Fruit fly (Drosophila melanogaster): ENCODE measurements around the gene Rrp6.
A peak's percentile ranks its signal among the peaks of the same experiment; 100 is the strongest.

The Rrp6 gene

DNA sequence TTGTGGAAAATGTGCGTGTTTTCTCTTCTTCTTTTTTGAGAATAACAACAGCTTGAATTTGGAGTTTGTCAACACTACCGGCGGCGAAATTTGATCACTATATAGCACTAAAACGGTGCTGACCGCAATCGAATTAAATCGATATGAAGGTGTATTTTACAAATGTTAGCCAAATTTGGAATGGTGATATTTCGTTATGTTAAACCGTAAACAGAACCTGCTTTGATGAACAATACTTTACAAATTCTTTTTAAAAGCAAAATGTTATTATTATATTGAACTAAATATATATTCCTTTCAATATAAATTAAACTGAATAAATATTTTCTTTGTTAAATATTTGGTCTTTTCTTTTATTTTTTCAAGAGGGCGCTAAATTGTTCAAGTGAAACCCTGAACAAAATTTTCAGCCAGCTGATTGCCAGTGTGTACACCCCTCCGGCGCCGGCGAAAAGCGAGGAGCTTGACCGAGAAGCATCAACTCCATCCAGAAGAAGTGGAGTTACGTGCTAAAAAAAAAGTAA lies at the start of gene Rrp6, which contains the start of the genes CG33331 and CG33332 (continued):
- TF ChIP-seq fd102C (GFP tag; optimal IDR thresholded peaks at IDR 0.05) (no peak), CG7987 (GFP tag; optimal IDR thresholded peaks at IDR 0.05) (peak; percentile 57), sens-2 (GFP tag; IDR thresholded peaks at IDR 0.05) (no peak), CG14050 (GFP tag; IDR thresholded peaks at IDR 0.05) (0 out of 3 replicates have a peak, but pooled peaks have one; percentile 15), sqz (GFP tag; optimal IDR thresholded peaks at IDR 0.05) (no peak), CG31365 (tag; optimal IDR thresholded peaks at IDR 0.05) (no peak), CG11560 (tag; IDR thresholded peaks at IDR 0.05) (no peak; the same call in 2 of the 3 replicates), Poxn (GFP tag; IDR thresholded peaks at IDR 0.05) (no peak), Atf6 (GFP tag; IDR thresholded peaks at IDR 0.05) (peak; percentile 76), CG3407 (GFP tag; optimal IDR thresholded peaks at IDR 0.05) (no peak), Hand (GFP tag; optimal IDR thresholded peaks at IDR 0.05) (peak; percentile 37), CG13775 (GFP tag; optimal IDR thresholded peaks at IDR 0.05) (peak; percentile 68), ap (GFP tag; IDR thresholded peaks at IDR 0.05) (no peak), pan (optimal IDR thresholded peaks at IDR 0.05) (no peak), pan (GFP tag; optimal IDR thresholded peaks at IDR 0.05 in 1 of 2, IDR thresholded peaks at IDR 0.05 in 1 of 2) (peak in 1 of 2 experiments; percentile 56), Hr3 (GFP tag; optimal IDR thresholded peaks at IDR 0.05) (peak; percentile 80), psq (GFP tag; optimal IDR thresholded peaks at IDR 0.05) (peak; percentile 10), caup (GFP tag; optimal IDR thresholded peaks at IDR 0.05; ENCODE audit: severe bottlenecking) (peak; percentile 71), tna (GFP tag; IDR thresholded peaks at IDR 0.05; ENCODE audit: partially characterized antibody) (no peak), CG7372 (GFP tag; IDR thresholded peaks at IDR 0.05) (peak; percentile 48; the same call in 1 of the 2 replicates), CG15269 (tag; optimal IDR thresholded peaks at IDR 0.05) (peak; percentile 79), scrt (GFP tag; optimal IDR thresholded peaks at IDR 0.05) (peak; percentile 62), grau (tag; optimal IDR thresholded peaks at IDR 0.05) (peak; percentile 80), Tbp (GFP tag; optimal IDR thresholded peaks at IDR 0.05) (no peak), ssp (GFP tag; IDR thresholded peaks at IDR 0.05) (no peak; the same call in 1 of the 2 replicates), Hr78 (GFP tag; optimal IDR thresholded peaks at IDR 0.05) (no peak), eyg (GFP tag; optimal IDR thresholded peaks at IDR 0.05) (no peak), MBD-R2 (GFP tag; IDR thresholded peaks at IDR 0.05) (peak; percentile 64), wek (GFP tag; optimal IDR thresholded peaks at IDR 0.05) (no peak), D (optimal IDR thresholded peaks at IDR 0.05) (no peak), D (GFP tag; optimal IDR thresholded peaks at IDR 0.05) (no peak), rib (GFP tag; IDR thresholded peaks at IDR 0.05) (peak; percentile 10; the same call in 1 of the 2 replicates), nerfin-2 (GFP tag; IDR thresholded peaks at IDR 0.05; ENCODE audit: partially characterized antibody) (no peak; the same call in 1 of the 2 replicates), CG31441 (GFP tag; IDR thresholded peaks at IDR 0.05) (no peak), luna (GFP tag; optimal IDR thresholded peaks at IDR 0.05) (peak; percentile 32), vnd (GFP tag; IDR thresholded peaks at IDR 0.05; ENCODE audit: partially characterized antibody) (0 out of 3 replicates have a peak, but pooled peaks have one; percentile 18), E2f2 (GFP tag; IDR thresholded peaks at IDR 0.05) (peak; percentile 69), ATbp (GFP tag; optimal IDR thresholded peaks at IDR 0.05) (no peak), slou (GFP tag; optimal IDR thresholded peaks at IDR 0.05) (peak; percentile 60), fu2 (GFP tag; optimal IDR thresholded peaks at IDR 0.05) (peak; percentile 66), CG1602 (GFP tag; optimal IDR thresholded peaks at IDR 0.05) (peak; percentile 63), CG11695 (GFP tag; IDR thresholded peaks at IDR 0.05) (peak; percentile 64; the same call in 2 of the 3 replicates), nom (GFP tag; optimal IDR thresholded peaks at IDR 0.05) (peak; percentile 65), ind (GFP tag; optimal IDR thresholded peaks at IDR 0.05) (peak; percentile 83), CG6813 (GFP tag; optimal IDR thresholded peaks at IDR 0.05) (no peak), CG4617 (GFP tag; optimal IDR thresholded peaks at IDR 0.05; ENCODE audit: borderline replicate concordance) (peak; percentile 63), her (GFP tag; optimal IDR thresholded peaks at IDR 0.05) (peak; percentile 33), CG5245 (GFP tag; optimal IDR thresholded peaks at IDR 0.05) (peak; percentile 38), Antp (GFP tag; optimal IDR thresholded peaks at IDR 0.05) (peak; percentile 60), CG13123 (GFP tag; optimal IDR thresholded peaks at IDR 0.05) (peak; percentile 44)
